Worm (Caenorhabditis elegans) whole organism, early embryonic: ENCODE results near the gene phf-32.

Source experiments
- ama-1 ChIP-seq: fragments of 150-350 bp; optimal IDR thresholded peaks from 2 replicates; lab custom pipeline; 2014
- ceh-36 ChIP-seq: sonication (generic microtip); optimal IDR thresholded peaks from 2 replicates; lab custom pipeline; 2016; ENCODE audit warnings: missing genetic modification characterization, inconsistent platforms, missing compliant biosample characterization
- flt-1 ChIP-seq: fragments of 200-800 bp; sonication (Bioruptor generic); IDR thresholded peaks from 2 replicates; pipeline ENCODE4 v1.3.6; 2022; ENCODE audit warnings: missing genetic modification characterization, missing compliant biosample characterization
- hmbx-1 ChIP-seq: sonication (generic microtip); optimal IDR thresholded peaks from 2 replicates; lab custom pipeline; 2016; ENCODE audit warnings: mild to moderate bottlenecking, missing genetic modification characterization, missing compliant biosample characterization
- hmg-4 ChIP-seq: fragments of 200-800 bp; sonication (Bioruptor generic); optimal IDR thresholded peaks from 2 replicates; lab custom pipeline; 2018; ENCODE audit warnings: mild to moderate bottlenecking, missing genetic modification characterization, missing compliant biosample characterization
- sea-1 ChIP-seq: fragments of 200-800 bp; sonication (Bioruptor generic); conservative IDR thresholded peaks from 2 replicates; pipeline ENCODE4 v1.3.6; 2022; ENCODE audit warnings: missing genetic modification characterization, missing compliant biosample characterization
- tbx-11 ChIP-seq: fragments of 200-800 bp; sonication (Bioruptor generic); IDR thresholded peaks from 2 replicates; pipeline ENCODE4 v1.3.6; 2022; ENCODE audit warnings: missing genetic modification characterization, missing compliant biosample characterization
- tra-4 ChIP-seq: sonication (generic microtip); optimal IDR thresholded peaks from 2 replicates; lab custom pipeline; 2017; ENCODE audit warnings: missing genetic modification characterization, missing compliant biosample characterization

DNA sequence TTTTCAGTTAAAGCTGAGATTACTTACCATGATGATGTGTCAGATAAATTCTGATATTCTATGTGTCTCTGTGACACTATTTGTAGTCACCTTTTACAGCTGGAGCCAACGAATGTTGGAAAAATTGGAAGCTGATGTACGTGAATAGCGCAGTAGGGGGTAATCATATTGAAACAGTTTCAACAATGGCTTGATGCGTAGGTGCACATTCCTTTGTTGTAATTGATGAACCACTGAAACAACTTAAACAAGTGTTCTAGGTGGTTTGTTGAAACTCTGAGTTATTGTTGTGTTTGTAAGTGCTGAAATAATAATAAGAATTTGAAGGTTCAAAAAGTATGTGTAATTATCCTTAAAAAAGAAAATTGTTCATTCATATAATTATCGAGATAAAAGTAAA, 49.9 kb downstream of the phf-32 start, which contains the start of gene nspc-12:
- TF ChIP-seq ama-1 (lab: Kevin White, UChicago) (no peak), ceh-36 (tag; lab: Kevin White, UChicago) (no peak), hmg-4 (GFP tag; lab: Kevin White, UChicago) (no peak), tra-4 (tag; lab: Kevin White, UChicago) (no peak), tbx-11 (GFP tag; lab: Robert Waterston, UW) (no peak), sea-1 (GFP tag; lab: Robert Waterston, UW) (no peak), hmbx-1 (no peak), flt-1 (GFP tag; lab: Robert Waterston, UW) (no peak)
